Worm (Caenorhabditis elegans) whole organism, late embryonic: Measurements from ENCODE around the gene F48B9.3.

Source experiments
- C08G9.2 ChIP-seq: sonication (generic microtip); optimal IDR thresholded peaks from 2 replicates; lab custom pipeline; 2016; ENCODE audit warnings: mild to moderate bottlenecking, missing genetic modification characterization, moderate library complexity, missing compliant biosample characterization
- T23F11.4 ChIP-seq: fragments of 200-800 bp; sonication (Bioruptor generic); optimal IDR thresholded peaks from 2 replicates; lab custom pipeline; 2018; ENCODE audit warnings: mild to moderate bottlenecking, missing genetic modification characterization, missing compliant biosample characterization
- ahr-1 ChIP-seq: sonication (generic microtip); optimal IDR thresholded peaks from 2 replicates; lab custom pipeline; 2016; ENCODE audit warnings: missing genetic modification characterization, missing compliant biosample characterization
- ama-1 ChIP-seq: fragments of 150-350 bp; optimal IDR thresholded peaks from 2 replicates; lab custom pipeline; 2014
- ceh-14 ChIP-seq: sonication (generic microtip); optimal IDR thresholded peaks from 2 replicates; lab custom pipeline; 2016; ENCODE audit warnings: missing genotype, missing genetic modification characterization, missing compliant biosample characterization
- ceh-9 ChIP-seq: sonication (generic microtip); optimal IDR thresholded peaks from 2 replicates; lab custom pipeline; 2016; ENCODE audit warnings: mild to moderate bottlenecking, missing genetic modification characterization, inconsistent platforms, missing compliant biosample characterization
- eyg-1 ChIP-seq: sonication (generic microtip); optimal IDR thresholded peaks from 2 replicates; lab custom pipeline; 2016; ENCODE audit warnings: missing genotype, missing genetic modification characterization, missing compliant biosample characterization
- fkh-10 ChIP-seq: fragments of 150-350 bp; optimal IDR thresholded peaks from 2 replicates; lab custom pipeline; 2014; ENCODE audit warnings: missing biosample characterization, missing genetic modification reagents, missing genetic modification characterization
- hlh-15 ChIP-seq: sonication (generic microtip); optimal IDR thresholded peaks from 2 replicates; lab custom pipeline; 2016; ENCODE audit warnings: missing genetic modification characterization, missing compliant biosample characterization
- hlh-8 ChIP-seq: sonication (generic microtip); optimal IDR thresholded peaks from 2 replicates; lab custom pipeline; 2016; ENCODE audit warnings: missing genotype, missing genetic modification characterization, missing compliant biosample characterization
- nfya-1 ChIP-seq: sonication (generic microtip); optimal IDR thresholded peaks from 2 replicates; lab custom pipeline; 2017; ENCODE audit warnings: missing genetic modification characterization, mild to moderate bottlenecking, missing compliant biosample characterization, antibody characterized with exemption, moderate library complexity
- odd-2 ChIP-seq: sonication (generic microtip); optimal IDR thresholded peaks from 2 replicates; lab custom pipeline; 2017; ENCODE audit warnings: antibody characterized with exemption, mild to moderate bottlenecking, missing genetic modification characterization, missing compliant biosample characterization
- ref-2 ChIP-seq: sonication (generic microtip); optimal IDR thresholded peaks from 2 replicates; lab custom pipeline; 2016; ENCODE audit warnings: missing genetic modification characterization, missing compliant biosample characterization

DNA sequence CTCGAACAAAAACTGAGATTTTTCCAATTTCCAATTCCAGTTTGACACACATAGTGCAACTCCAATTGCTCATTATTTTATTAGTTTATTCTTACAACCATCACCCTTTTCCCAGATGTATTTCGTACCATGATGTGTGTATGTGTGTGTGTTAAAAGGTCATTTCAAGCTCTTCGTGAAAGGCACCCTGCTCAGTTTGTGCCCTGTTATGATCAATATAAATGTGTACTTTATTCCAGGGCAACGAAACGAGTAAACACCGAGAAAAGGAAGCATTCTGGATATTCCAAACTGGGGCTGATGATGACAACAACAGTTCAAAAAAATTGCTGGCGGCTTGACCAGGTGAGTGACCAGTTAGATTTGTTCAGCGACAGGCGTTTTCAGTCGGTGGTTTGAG, 45.9 kb downstream of the F48B9.3 start, which contains the start of gene peb-1:
- TF ChIP-seq ref-2 (tag; lab: Kevin White, UChicago) = no peak
- TF ChIP-seq ceh-14 = no peak
- no peak for TF ChIP-seq ceh-9 (tag; lab: Kevin White, UChicago)
- no peak for TF ChIP-seq fkh-10 (GFP tag; lab: Kevin White, UChicago)
- TF ChIP-seq hlh-8 (tag; lab: Kevin White, UChicago) = no peak
- TF ChIP-seq eyg-1 (tag; lab: Kevin White, UChicago) = no peak
- TF ChIP-seq hlh-15 = no peak
- no peak for TF ChIP-seq nfya-1
- no peak for TF ChIP-seq C08G9.2
- TF ChIP-seq ahr-1 (tag; lab: Kevin White, UChicago) = no peak
- TF ChIP-seq ama-1 (lab: Kevin White, UChicago) = no peak
- TF ChIP-seq T23F11.4 (GFP tag; lab: Kevin White, UChicago) = no peak
- TF ChIP-seq odd-2 (tag; lab: Kevin White, UChicago) = no peak
